Worm (Caenorhabditis elegans): Measurements from ENCODE around the gene srbc-5.

DNA sequence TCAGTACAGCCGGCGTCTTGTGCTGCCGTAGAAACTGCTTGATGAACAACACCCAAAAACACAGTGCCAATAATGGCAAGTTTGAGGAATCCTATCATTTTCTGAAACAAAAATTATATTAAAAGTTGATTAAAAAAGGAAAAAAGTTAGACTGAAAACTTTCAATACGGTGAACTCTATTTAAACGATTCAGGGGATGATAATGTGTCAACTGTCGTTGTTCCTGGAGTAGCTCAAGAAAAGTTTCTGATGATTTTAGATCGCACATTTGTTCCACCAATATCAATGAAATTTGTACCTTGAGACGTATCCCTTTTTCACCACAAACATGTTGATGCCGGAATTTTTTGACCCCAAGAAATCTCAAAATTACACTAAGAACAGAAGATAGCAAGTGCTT is 7.8 kb downstream of the srbc-5 start, which contains the start of gene T28A11.18:
- TF ChIP-seq ama-1 (optimal IDR thresholded peaks at IDR 0.05) (no peak), ama-1 (GFP tag; optimal IDR thresholded peaks at IDR 0.05) (no peak), B0019.2 (GFP tag; conservative IDR thresholded peaks at IDR 0.05) (no peak)
